Worm (Caenorhabditis elegans): ENCODE results near the gene sbds-1.

DNA sequence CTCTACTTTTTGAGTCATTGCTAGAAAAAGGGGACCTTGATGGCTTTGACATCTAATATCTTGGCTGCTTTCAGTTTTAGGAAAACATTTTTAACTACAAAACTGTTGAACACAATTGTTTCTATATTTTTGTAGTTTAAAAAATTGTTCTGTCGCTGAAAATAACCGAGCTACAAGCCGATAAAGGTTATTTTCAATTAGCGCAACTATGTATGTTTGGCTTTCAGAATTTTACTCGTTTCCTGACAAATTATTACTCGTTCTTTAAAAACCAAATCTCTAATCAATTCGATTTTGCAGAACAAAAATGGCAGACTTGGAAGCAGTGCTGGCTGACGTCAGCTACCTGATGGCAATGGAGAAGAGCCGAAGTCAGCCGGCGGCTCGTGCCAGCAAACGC is 37.6 kb upstream of the sbds-1 start, which contains the start of gene grk-2:
- TF ChIP-seq ama-1 (optimal IDR thresholded peaks at IDR 0.05) (no peak), hnd-1 (tag; optimal IDR thresholded peaks at IDR 0.05) (no peak), flt-1 (GFP tag; IDR thresholded peaks at IDR 0.05) (no peak), B0310.2 (tag; optimal IDR thresholded peaks at IDR 0.05) (no peak), ceh-36 (tag; optimal IDR thresholded peaks at IDR 0.05) (no peak), tbx-37 (GFP tag; conservative IDR thresholded peaks at IDR 0.05) (no peak), hmg-4 (GFP tag; optimal IDR thresholded peaks at IDR 0.05) (no peak), tra-4 (tag; optimal IDR thresholded peaks at IDR 0.05) (no peak)

All from whole organism, early embryonic.